Fruit fly (Drosophila melanogaster) whole organism, prepupa: ENCODE results near the gene CG14537.
A peak's percentile ranks its signal among the peaks of the same experiment; 100 is the strongest.

Source experiments
- Blimp-1 ChIP-seq: fragments of 200-800 bp; sonication (Bioruptor generic); optimal IDR thresholded peaks from 3 replicates; lab custom pipeline; 2017; ENCODE audit warnings: missing biosample characterization, missing genetic modification characterization, mild to moderate bottlenecking, moderate library complexity, missing genetic modification reagents
- CG10631 ChIP-seq: fragments of 200-800 bp; sonication (Bioruptor generic); optimal IDR thresholded peaks from 2 replicates; lab custom pipeline; 2016; ENCODE audit warnings: missing biosample characterization, missing genetic modification characterization
- CG10669 ChIP-seq: fragments of 200-800 bp; sonication (Bioruptor generic); optimal IDR thresholded peaks from 3 replicates; lab custom pipeline; 2018; ENCODE audit warnings: missing biosample characterization, mild to moderate bottlenecking, missing genetic modification characterization, moderate library complexity
- CG11294 ChIP-seq: fragments of 200-800 bp; sonication (Bioruptor generic); IDR thresholded peaks from 2 replicates; pipeline ENCODE4 v1.3.6; 2022; ENCODE audit warnings: missing biosample characterization, missing genetic modification characterization
- CG11762 ChIP-seq: fragments of 200-800 bp; sonication (Bioruptor generic); optimal IDR thresholded peaks from 3 replicates; lab custom pipeline; 2016; ENCODE audit warnings: missing biosample characterization, missing genetic modification characterization; ENCODE audit not compliant: insufficient read depth
- CG11902 ChIP-seq: fragments of 200-800 bp; sonication (Bioruptor generic); optimal IDR thresholded peaks from 3 replicates; lab custom pipeline; 2016; ENCODE audit warnings: missing biosample characterization, missing genetic modification characterization
- CG15336 ChIP-seq: fragments of 200-800 bp; sonication (Bioruptor generic); IDR thresholded peaks from 2 replicates; pipeline ENCODE4 v1.3.6; 2022; ENCODE audit warnings: missing biosample characterization, missing genetic modification characterization
- CG1621 ChIP-seq: fragments of 200-800 bp; sonication (Bioruptor generic); optimal IDR thresholded peaks from 3 replicates; lab custom pipeline; 2018; ENCODE audit warnings: missing biosample characterization, mild to moderate bottlenecking, missing genetic modification characterization
- CG32006 ChIP-seq: fragments of 200-800 bp; sonication (Bioruptor generic); optimal IDR thresholded peaks from 3 replicates; lab custom pipeline; 2017; ENCODE audit warnings: missing biosample characterization, mild to moderate bottlenecking, missing genetic modification characterization
- CG34406 ChIP-seq: fragments of 200-800 bp; sonication (Bioruptor generic); optimal IDR thresholded peaks from 3 replicates; lab custom pipeline; 2016; ENCODE audit warnings: missing biosample characterization, missing genetic modification characterization
- CG3919 ChIP-seq: fragments of 200-800 bp; sonication (Bioruptor generic); optimal IDR thresholded peaks from 3 replicates; lab custom pipeline; 2016; ENCODE audit warnings: missing biosample characterization, missing genetic modification characterization
- CG4318 ChIP-seq: fragments of 200-800 bp; sonication (Bioruptor generic); optimal IDR thresholded peaks from 3 replicates; lab custom pipeline; 2017; ENCODE audit warnings: missing biosample characterization, mild to moderate bottlenecking, missing genetic modification characterization
- CG6163 ChIP-seq: fragments of 200-800 bp; sonication (Bioruptor generic); IDR thresholded peaks from 3 replicates; pipeline ENCODE4 v1.3.6; 2022; ENCODE audit warnings: missing biosample characterization, missing genetic modification characterization
- CG6276 ChIP-seq: fragments of 200-800 bp; sonication (Bioruptor generic); optimal IDR thresholded peaks from 2 replicates; lab custom pipeline; 2017; ENCODE audit warnings: missing biosample characterization, mild to moderate bottlenecking, missing genetic modification characterization
- CG6792 ChIP-seq: fragments of 200-800 bp; sonication (Bioruptor generic); optimal IDR thresholded peaks from 3 replicates; lab custom pipeline; 2016; ENCODE audit warnings: missing biosample characterization, missing genetic modification characterization
- CG6808 ChIP-seq: fragments of 200-800 bp; sonication (Bioruptor generic); optimal IDR thresholded peaks from 3 replicates; lab custom pipeline; 2017; ENCODE audit warnings: missing biosample characterization, missing genetic modification characterization, mild to moderate bottlenecking, moderate library complexity, missing genetic modification reagents
- CG6854 ChIP-seq: fragments of 200-800 bp; sonication (Bioruptor generic); optimal IDR thresholded peaks from 2 replicates; lab custom pipeline; 2017; ENCODE audit warnings: missing biosample characterization, mild to moderate bottlenecking, missing genetic modification characterization
- CG7368 ChIP-seq: fragments of 200-800 bp; sonication (Bioruptor generic); optimal IDR thresholded peaks from 3 replicates; lab custom pipeline; 2016; ENCODE audit warnings: missing biosample characterization, missing genetic modification characterization
- CG8119 ChIP-seq: fragments of 200-800 bp; sonication (Bioruptor generic); IDR thresholded peaks from 3 replicates; pipeline ENCODE4 v1.3.6; 2022; ENCODE audit warnings: missing biosample characterization, missing genetic modification characterization
- CG8632 ChIP-seq: fragments of 200-800 bp; sonication (Bioruptor generic); optimal IDR thresholded peaks from 3 replicates; lab custom pipeline; 2016; ENCODE audit warnings: missing biosample characterization, missing genetic modification characterization
- CG9139 ChIP-seq: fragments of 200-800 bp; sonication (Bioruptor generic); optimal IDR thresholded peaks from 3 replicates; lab custom pipeline; 2017; ENCODE audit warnings: missing biosample characterization, mild to moderate bottlenecking, missing genetic modification characterization
- Eip78C ChIP-seq: fragments of 200-800 bp; sonication (Bioruptor generic); peaks from one replicate; lab custom pipeline; 2016; ENCODE audit warnings: missing biosample characterization, missing genetic modification characterization
- Eip93F ChIP-seq: fragments of 200-800 bp; sonication (Bioruptor generic); optimal IDR thresholded peaks from 2 replicates; lab custom pipeline; 2016; ENCODE audit warnings: missing biosample characterization, mild to moderate bottlenecking, missing genetic modification characterization
- Ets21C ChIP-seq: fragments of 200-800 bp; sonication (Bioruptor generic); optimal IDR thresholded peaks from 3 replicates; lab custom pipeline; 2016; ENCODE audit warnings: missing biosample characterization, missing genetic modification characterization
- Ets96B ChIP-seq: fragments of 200-800 bp; optimal IDR thresholded peaks from 2 replicates; lab custom pipeline; 2019; ENCODE audit warnings: missing biosample characterization, mild to moderate bottlenecking, missing genetic modification characterization, moderate library complexity
- Hr39 ChIP-seq: fragments of 200-800 bp; sonication (Bioruptor generic); optimal IDR thresholded peaks from 2 replicates; lab custom pipeline; 2016; ENCODE audit warnings: missing biosample characterization, missing genetic modification characterization
- Hr4 ChIP-seq: fragments of 200-800 bp; sonication (Bioruptor generic); optimal IDR thresholded peaks from 3 replicates; lab custom pipeline; 2016; ENCODE audit warnings: missing biosample characterization, missing genetic modification characterization
- Lpt ChIP-seq: fragments of 200-800 bp; sonication (Bioruptor generic); optimal IDR thresholded peaks from 3 replicates; lab custom pipeline; 2016; ENCODE audit warnings: missing biosample characterization, missing genetic modification characterization
- Met ChIP-seq: fragments of 200-800 bp; sonication (Bioruptor generic); optimal IDR thresholded peaks from 3 replicates; lab custom pipeline; 2016; ENCODE audit warnings: missing biosample characterization, missing genetic modification characterization
- OdsH ChIP-seq: fragments of 200-800 bp; sonication (Bioruptor generic); optimal IDR thresholded peaks from 3 replicates; lab custom pipeline; 2016; ENCODE audit warnings: missing biosample characterization, missing genetic modification characterization
- Smox ChIP-seq: fragments of 200-800 bp; sonication (Bioruptor generic); optimal IDR thresholded peaks from 3 replicates; lab custom pipeline; 2016; ENCODE audit warnings: missing biosample characterization, missing genetic modification characterization
- Sox102F ChIP-seq: fragments of 200-800 bp; sonication (Bioruptor generic); optimal IDR thresholded peaks from 2 replicates; lab custom pipeline; 2016; ENCODE audit warnings: missing biosample characterization, mild to moderate bottlenecking, missing genetic modification characterization
- Sox14 ChIP-seq: fragments of 200-800 bp; sonication (Bioruptor generic); optimal IDR thresholded peaks from 3 replicates; lab custom pipeline; 2016; ENCODE audit warnings: missing biosample characterization, missing genetic modification characterization
- achi ChIP-seq: fragments of 200-800 bp; sonication (Bioruptor generic); optimal IDR thresholded peaks from 3 replicates; lab custom pipeline; 2016; ENCODE audit warnings: missing biosample characterization, missing genetic modification characterization
- acj6 ChIP-seq: fragments of 200-800 bp; sonication (Bioruptor generic); optimal IDR thresholded peaks from 3 replicates; lab custom pipeline; 2016; ENCODE audit warnings: missing biosample characterization, missing genetic modification characterization
- cyc ChIP-seq: fragments of 200-800 bp; sonication (Bioruptor generic); optimal IDR thresholded peaks from 3 replicates; lab custom pipeline; 2016; ENCODE audit warnings: missing biosample characterization, missing genetic modification characterization
- dac ChIP-seq: fragments of 200-800 bp; sonication (Bioruptor generic); optimal IDR thresholded peaks from 2 replicates; lab custom pipeline; 2017; ENCODE audit warnings: missing biosample characterization, mild to moderate bottlenecking, missing genetic modification characterization
- dsx ChIP-seq: fragments of 200-800 bp; optimal IDR thresholded peaks from 3 replicates; lab custom pipeline; 2019; ENCODE audit warnings: missing biosample characterization, mild to moderate bottlenecking, missing genetic modification characterization, moderate library complexity; ENCODE audit not compliant: poor library complexity, severe bottlenecking
- eg ChIP-seq: fragments of 200-800 bp; sonication (Bioruptor generic); IDR thresholded peaks from 3 replicates; pipeline ENCODE4 v1.3.6; 2022; ENCODE audit warnings: missing biosample characterization, missing genetic modification characterization
- esn ChIP-seq: fragments of 200-800 bp; sonication (Bioruptor generic); optimal IDR thresholded peaks from 2 replicates; lab custom pipeline; 2016; ENCODE audit warnings: missing biosample characterization, mild to moderate bottlenecking, missing genetic modification characterization, moderate library complexity
- fd85E ChIP-seq: fragments of 200-800 bp; sonication (Bioruptor generic); optimal IDR thresholded peaks from 3 replicates; lab custom pipeline; 2016; ENCODE audit warnings: missing biosample characterization, missing genetic modification characterization
- fkh ChIP-seq: fragments of 200-800 bp; sonication (Bioruptor generic); optimal IDR thresholded peaks from 3 replicates; lab custom pipeline; 2017; ENCODE audit warnings: missing biosample characterization, mild to moderate bottlenecking, missing genetic modification characterization, moderate library complexity
- lz ChIP-seq: fragments of 200-800 bp; sonication (Bioruptor generic); optimal IDR thresholded peaks from 3 replicates; lab custom pipeline; 2016; ENCODE audit warnings: missing biosample characterization, missing genetic modification characterization
- net ChIP-seq: fragments of 200-800 bp; sonication (Bioruptor generic); optimal IDR thresholded peaks from 3 replicates; lab custom pipeline; 2016; ENCODE audit warnings: missing biosample characterization, missing genetic modification characterization
- pdm3 ChIP-seq: fragments of 200-800 bp; sonication (Bioruptor generic); optimal IDR thresholded peaks from 3 replicates; lab custom pipeline; 2016; ENCODE audit warnings: missing biosample characterization, missing genetic modification characterization
- ss ChIP-seq, 2 experiments: fragments of 200-800 bp; sonication (Bioruptor generic); optimal IDR thresholded peaks; 2 replicates in 1 of 2; 3 replicates in 1 of 2; lab custom pipeline; 2017 to 2018; ENCODE audit warnings: mild to moderate bottlenecking in 2 of 2, missing biosample characterization in 2 of 2, missing genetic modification characterization in 2 of 2, moderate library complexity in 1 of 2
- svp ChIP-seq: fragments of 200-800 bp; sonication (Bioruptor generic); peaks from one replicate; lab custom pipeline; 2016; ENCODE audit warnings: missing biosample characterization, missing genetic modification characterization
- topi ChIP-seq: fragments of 200-800 bp; sonication (Bioruptor generic); optimal IDR thresholded peaks from 3 replicates; lab custom pipeline; 2016; ENCODE audit warnings: missing biosample characterization, missing genetic modification characterization
- vri ChIP-seq: fragments of 200-800 bp; sonication (Bioruptor generic); optimal IDR thresholded peaks from 3 replicates; lab custom pipeline; 2016; ENCODE audit warnings: missing biosample characterization, mild to moderate bottlenecking, missing genetic modification characterization

CG14537 gene

DNA sequence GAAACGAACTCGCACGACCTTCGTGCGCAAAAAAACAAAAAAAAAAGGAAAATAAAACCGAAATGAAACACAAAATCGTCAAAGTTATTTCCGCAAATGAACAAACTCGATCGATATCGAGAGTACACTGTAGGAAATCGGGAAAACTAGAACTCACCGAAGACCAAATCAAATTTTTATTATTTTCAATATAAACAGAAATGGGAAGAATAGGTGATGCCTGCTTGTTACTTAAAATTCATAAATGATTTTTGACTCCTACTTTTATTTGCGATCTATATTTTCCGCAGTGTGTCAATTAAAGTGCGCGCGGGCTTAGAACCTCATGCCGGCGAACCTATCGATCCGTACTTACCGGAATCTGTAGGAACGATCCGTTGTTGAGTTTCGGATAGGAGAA is 35.4 kb downstream of the CG14537 start (continued):
- TF ChIP-seq lz (GFP tag; lab: Kevin White, UChicago) (peak; percentile 44), CG6276 (GFP tag; lab: Kevin White, UChicago) (no peak), Ets21C (GFP tag; lab: Kevin White, UChicago) (peak; percentile 19), CG8632 (peak; percentile 50), dsx (GFP tag; lab: Kevin White, UChicago) (no peak), net (peak; percentile 46), CG8119 (GFP tag; lab: Robert Waterston, UW) (no peak), CG7368 (GFP tag; lab: Kevin White, UChicago) (peak; percentile 2), Sox14 (GFP tag; lab: Kevin White, UChicago) (no peak), Lpt (GFP tag; lab: Kevin White, UChicago) (no peak), Ets96B (tag; lab: Kevin White, UChicago) (peak; percentile 17), CG1621 (tag; lab: Kevin White, UChicago) (no peak), CG6808 (GFP tag; lab: Kevin White, UChicago) (peak; percentile 12), CG11762 (GFP tag; lab: Kevin White, UChicago) (peak; percentile 17), Blimp-1 (no peak), CG6854 (GFP tag; lab: Kevin White, UChicago) (no peak), CG15336 (peak; percentile 27; the same call in 1 of the 2 replicates), Met (GFP tag; lab: Kevin White, UChicago) (peak; percentile 55), fd85E (GFP tag; lab: Kevin White, UChicago) (no peak), CG11902 (no peak), Hr39 (GFP tag; lab: Kevin White, UChicago) (peak; percentile 40), dac (GFP tag; lab: Kevin White, UChicago) (no peak), Smox (GFP tag; lab: Kevin White, UChicago) (peak; percentile 37), ss (GFP tag; optimal IDR thresholded peaks at IDR 0.05; lab: Kevin White, UChicago) (peak in 1 of 2 experiments; percentile 16), achi (GFP tag; lab: Kevin White, UChicago) (peak; percentile 37), pdm3 (GFP tag; lab: Kevin White, UChicago) (peak; percentile 37), vri (GFP tag; lab: Kevin White, UChicago) (peak; percentile 3), cyc (GFP tag; lab: Kevin White, UChicago) (peak; percentile 38), CG11294 (no peak), OdsH (GFP tag; lab: Kevin White, UChicago) (peak; percentile 42), Eip93F (GFP tag; lab: Kevin White, UChicago) (no peak), esn (GFP tag; lab: Kevin White, UChicago) (peak; percentile 57), svp (GFP tag; lab: Kevin White, UChicago) (peak; percentile 73), CG6163 (GFP tag; lab: Robert Waterston, UW) (peak; percentile 68; the same call in 2 of the 3 replicates), CG32006 (GFP tag; lab: Kevin White, UChicago) (no peak), CG6792 (GFP tag; lab: Kevin White, UChicago) (peak; percentile 20), Eip78C (GFP tag; lab: Kevin White, UChicago) (peak; percentile 79), acj6 (GFP tag; lab: Kevin White, UChicago) (peak; percentile 45)

DNA sequence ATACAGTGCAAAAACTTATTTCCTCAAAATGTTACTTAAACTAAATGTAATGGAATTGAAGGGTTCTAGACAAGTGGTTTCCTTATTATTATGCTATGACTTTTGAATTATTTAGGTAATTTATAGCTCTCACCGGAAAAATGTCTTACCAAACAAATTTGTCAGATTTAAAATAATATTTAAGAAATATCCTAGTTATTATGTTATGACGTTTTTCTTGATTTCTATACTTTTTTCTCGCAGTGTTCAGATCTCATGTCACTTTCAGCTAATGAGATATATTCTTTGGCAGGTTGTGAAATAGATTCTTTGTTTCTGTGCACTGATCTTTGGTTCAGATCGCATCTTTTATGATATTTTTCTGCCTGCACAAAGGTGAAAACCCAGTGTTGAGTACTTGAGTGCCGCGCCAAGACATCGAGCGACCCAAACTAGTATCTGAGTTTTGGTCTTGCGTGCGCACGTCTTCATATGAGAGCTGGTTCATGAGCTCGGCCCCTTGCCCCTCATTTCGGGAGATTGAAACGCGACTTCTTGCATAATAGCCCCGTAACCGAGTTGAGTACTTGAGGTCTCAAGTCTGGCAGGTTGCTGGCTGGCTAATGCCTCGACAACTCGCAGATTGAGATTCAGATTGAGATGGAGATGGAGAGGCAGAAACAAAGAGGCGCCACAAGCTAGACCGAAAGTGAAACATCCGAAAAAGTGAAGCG is 36.4 kb downstream of the CG14537 start:
- TF ChIP-seq Sox102F (GFP tag; lab: Kevin White, UChicago): peak; percentile 18
- no peak for TF ChIP-seq eg
- TF ChIP-seq fkh (GFP tag; lab: Kevin White, UChicago): no peak
- peak; percentile 19 for TF ChIP-seq lz (GFP tag; lab: Kevin White, UChicago)
- peak; percentile 41 for TF ChIP-seq CG10631
- TF ChIP-seq CG10669 (GFP tag; lab: Kevin White, UChicago): no peak
- peak; percentile 33 for TF ChIP-seq net
- no peak for TF ChIP-seq cyc (GFP tag; lab: Kevin White, UChicago)
- TF ChIP-seq CG4318 (GFP tag; lab: Kevin White, UChicago): no peak
- peak; percentile 22 for TF ChIP-seq topi (GFP tag; lab: Kevin White, UChicago)
- TF ChIP-seq CG3919 (GFP tag; lab: Kevin White, UChicago): peak; percentile 42
- TF ChIP-seq CG6792 (GFP tag; lab: Kevin White, UChicago): peak; percentile 54
- TF ChIP-seq achi (GFP tag; lab: Kevin White, UChicago): peak; percentile 33
- peak; percentile 47 for TF ChIP-seq CG34406 (GFP tag; lab: Kevin White, UChicago)
- peak; percentile 19 for TF ChIP-seq Sox14 (GFP tag; lab: Kevin White, UChicago)
- no peak for TF ChIP-seq CG9139
- TF ChIP-seq OdsH (GFP tag; lab: Kevin White, UChicago): peak; percentile 35
- TF ChIP-seq ss (GFP tag; optimal IDR thresholded peaks at IDR 0.05; lab: Kevin White, UChicago): peak in 1 of 2 experiments; percentile 59
- no peak for TF ChIP-seq Hr4
